Worm (Caenorhabditis elegans): Measurements from ENCODE around the gene W05H5.1.

Gene W05H5.1

DNA sequence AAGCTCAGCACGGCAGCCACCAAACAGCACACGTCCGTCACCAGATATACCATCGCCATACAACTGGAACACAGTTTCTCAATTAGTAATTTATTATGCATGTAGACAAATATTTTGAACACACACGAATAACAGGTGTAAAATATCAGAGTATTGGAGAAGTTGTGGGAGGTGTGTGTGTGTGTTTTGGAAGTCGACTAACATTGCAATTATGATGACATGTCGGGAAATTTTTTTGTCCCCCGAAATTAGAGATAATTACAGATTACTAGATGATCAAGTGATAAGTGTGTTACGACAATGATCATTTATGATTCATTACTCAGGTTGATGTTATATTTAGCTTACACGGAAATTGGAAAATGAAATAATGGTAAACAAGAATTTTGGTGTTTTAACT is 14.8 kb downstream of the W05H5.1 start, which contains the start of gene Y57A10C.8:
Gene Y57A10C.8, minus strand, starts transcription at position 101 of the 400 bp plus-strand sequence.
- no peak for TF ChIP-seq madf-10 (tag; optimal IDR thresholded peaks at IDR 0.05)
- TF ChIP-seq fkh-3 (tag; optimal IDR thresholded peaks at IDR 0.05) = no peak
- TF ChIP-seq ccch-3 (GFP tag; optimal IDR thresholded peaks at IDR 0.05) = no peak

ce11 chrII:12425644-12426222 is 18.8 kb downstream of the W05H5.1 start, which contains the start of gene daf-22:
Gene daf-22, minus strand, starts transcription at chrII:12425694.
- TF ChIP-seq nhr-80 (tag; optimal IDR thresholded peaks at IDR 0.05) (peak; percentile 78), K11D2.4 (GFP tag; IDR thresholded peaks at IDR 0.05) (no peak), let-607 (tag; optimal IDR thresholded peaks at IDR 0.05) (peak in 1 of 2 experiments; percentile 23)

DNA sequence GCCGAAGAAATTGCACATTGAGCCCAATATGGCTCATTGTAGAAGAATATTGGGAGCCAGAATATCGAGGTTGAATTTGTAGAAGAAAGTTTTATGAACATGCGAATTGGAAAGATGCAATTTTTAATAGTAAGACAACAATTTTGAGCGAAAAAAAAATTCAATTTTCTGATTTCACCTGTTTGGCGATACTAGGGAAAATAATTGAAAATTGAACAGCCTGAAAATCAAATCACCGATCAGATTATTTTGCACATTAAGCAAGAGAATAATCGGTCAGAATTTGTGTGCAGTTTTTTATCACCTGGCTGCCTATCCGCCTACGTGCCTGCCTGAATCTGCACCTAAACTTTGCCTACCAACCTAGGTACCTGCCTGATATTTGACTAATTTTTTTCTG is 24.1 kb downstream of the W05H5.1 start, which contains the start of gene sre-26:
Gene sre-26, minus strand, starts transcription at position 101 of the 400 bp plus-strand sequence.
- TF ChIP-seq F22D6.2 (tag; optimal IDR thresholded peaks at IDR 0.05) = no peak
- TF ChIP-seq nfyb-1 (GFP tag; IDR thresholded peaks at IDR 0.05) = no peak
- TF ChIP-seq lin-40 (tag; optimal IDR thresholded peaks at IDR 0.05) = no peak
- TF ChIP-seq athp-1 (tag; optimal IDR thresholded peaks at IDR 0.05) = no peak
- TF ChIP-seq cebp-1 (GFP tag; IDR thresholded peaks at IDR 0.05) = no peak
- no peak for TF ChIP-seq cebp-1 (tag; optimal IDR thresholded peaks at IDR 0.05)
- no peak for TF ChIP-seq snpc-3.4 (tag; optimal IDR thresholded peaks at IDR 0.05)
- TF ChIP-seq zim-3 (tag; optimal IDR thresholded peaks at IDR 0.05) = no peak
- no peak for TF ChIP-seq snpc-4 (GFP tag; optimal IDR thresholded peaks at IDR 0.05)
- no peak for TF ChIP-seq snpc-4 (tag; optimal IDR thresholded peaks at IDR 0.05)
- TF ChIP-seq ceh-27 (GFP tag; optimal IDR thresholded peaks at IDR 0.05) = no peak
- no peak for TF ChIP-seq Y95B8A.8 (GFP tag; IDR thresholded peaks at IDR 0.05)
- no peak for TF ChIP-seq tbp1 (GFP tag; optimal IDR thresholded peaks at IDR 0.05)
- TF ChIP-seq mxl-1 (tag; optimal IDR thresholded peaks at IDR 0.05) = no peak
- no peak for TF ChIP-seq F52B5.7 (tag; optimal IDR thresholded peaks at IDR 0.05)
- TF ChIP-seq nhr-179 (tag; optimal IDR thresholded peaks at IDR 0.05) = no peak
- no peak for TF ChIP-seq ztf-6 (GFP tag; IDR thresholded peaks at IDR 0.05)
- no peak for TF ChIP-seq F10E7.11 (tag; optimal IDR thresholded peaks at IDR 0.05)
- TF ChIP-seq nhr-120 (GFP tag; IDR thresholded peaks at IDR 0.05) = no peak
- TF ChIP-seq efl-1 (GFP tag; optimal IDR thresholded peaks at IDR 0.05) = no peak

ce11 chrII:12417996-12418395 is 26.6 kb downstream of the W05H5.1 start:
- TF ChIP-seq rec-8 (tag; optimal IDR thresholded peaks at IDR 0.05) = no peak
- TF ChIP-seq gei-17 (GFP tag; optimal IDR thresholded peaks at IDR 0.05) = no peak
- TF ChIP-seq pbrm-1 (GFP tag; IDR thresholded peaks at IDR 0.05) = no peak
- TF ChIP-seq T07F8.4 (tag; optimal IDR thresholded peaks at IDR 0.05) = no peak
- no peak for TF ChIP-seq nfyb-1 (GFP tag; IDR thresholded peaks at IDR 0.05)
- no peak for TF ChIP-seq mcd-1 (GFP tag; IDR thresholded peaks at IDR 0.05)
- no peak for TF ChIP-seq hsf-1 (GFP tag; IDR thresholded peaks at IDR 0.05)

DNA sequence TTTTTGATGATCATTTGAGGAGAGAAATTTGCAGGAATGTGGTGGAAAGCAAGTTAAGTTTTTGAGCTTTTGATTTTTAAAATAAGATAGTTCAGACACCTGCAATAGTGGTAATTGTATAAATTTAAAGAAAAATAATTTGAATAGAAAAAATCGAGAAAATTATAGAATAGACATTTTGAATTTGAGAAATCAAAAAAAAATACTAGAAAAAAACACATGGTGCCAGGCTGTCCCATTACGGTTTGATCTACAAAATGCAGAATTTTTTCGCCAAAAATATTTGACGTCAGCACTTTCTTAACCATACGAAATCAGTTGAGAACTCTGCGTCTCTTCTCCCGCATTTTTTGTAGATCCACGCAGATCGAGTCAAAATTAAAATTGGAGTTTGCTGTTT is 27.1 kb downstream of the W05H5.1 start, which contains the start of gene sre-27:
Gene sre-27, minus strand, starts transcription at position 101 of the 400 bp plus-strand sequence.
- TF ChIP-seq ztf-6 (GFP tag; IDR thresholded peaks at IDR 0.05) (no peak), ceh-91 (GFP tag; IDR thresholded peaks at IDR 0.05) (no peak), B0336.3 (GFP tag; IDR thresholded peaks at IDR 0.05) (no peak)
